Worm (Caenorhabditis elegans): ENCODE data around the gene smrc-1.

Gene smrc-1

ce11 chrIII:6399424-6399823, 8.7 kb downstream of the smrc-1 start:
- TF ChIP-seq crh-2 (tag; optimal IDR thresholded peaks at IDR 0.05), result no peak
- no peak for TF ChIP-seq lin-13 (GFP tag; optimal IDR thresholded peaks at IDR 0.05)
- TF ChIP-seq nhr-12 (tag; optimal IDR thresholded peaks at IDR 0.05), result no peak
- TF ChIP-seq unc-55 (GFP tag; optimal IDR thresholded peaks at IDR 0.05), result no peak
- TF ChIP-seq peb-1 (tag; optimal IDR thresholded peaks at IDR 0.05), result no peak
- TF ChIP-seq ZK546.5 (tag; optimal IDR thresholded peaks at IDR 0.05), result no peak
- TF ChIP-seq nhr-77 (tag; optimal IDR thresholded peaks at IDR 0.05), result no peak
- TF ChIP-seq elt-3 (tag; optimal IDR thresholded peaks at IDR 0.05), result no peak
- no peak for TF ChIP-seq snpc-4 (tag; optimal IDR thresholded peaks at IDR 0.05)
- TF ChIP-seq nhr-25 (tag; optimal IDR thresholded peaks at IDR 0.05), result no peak
- no peak for TF ChIP-seq mbf-1 (tag; optimal IDR thresholded peaks at IDR 0.05)
- TF ChIP-seq egl-27 (tag; optimal IDR thresholded peaks at IDR 0.05), result no peak
- TF ChIP-seq nhr-6 (tag; optimal IDR thresholded peaks at IDR 0.05), result no peak
- no peak for TF ChIP-seq nhr-11 (tag; optimal IDR thresholded peaks at IDR 0.05)
- TF ChIP-seq ceh-16 (tag; optimal IDR thresholded peaks at IDR 0.05), result no peak

ce11 chrIII:6402346-6402745, 11.6 kb downstream of the smrc-1 start:
- TF ChIP-seq crh-2 (tag; optimal IDR thresholded peaks at IDR 0.05) (peak; percentile 97), ztf-4 (tag; optimal IDR thresholded peaks at IDR 0.05) (peak; percentile 37), lsy-2 (tag; optimal IDR thresholded peaks at IDR 0.05) (peak in 1 of 2 experiments; percentile 28), lin-13 (GFP tag; optimal IDR thresholded peaks at IDR 0.05) (peak; percentile 43), C34F6.9 (tag; optimal IDR thresholded peaks at IDR 0.05) (peak; percentile 3), egl-27 (tag; optimal IDR thresholded peaks at IDR 0.05) (no peak), sma-9 (GFP tag; optimal IDR thresholded peaks at IDR 0.05) (peak; percentile 68), sma-9 (tag; optimal IDR thresholded peaks at IDR 0.05) (no peak), nhr-10 (tag; optimal IDR thresholded peaks at IDR 0.05) (no peak), nhr-6 (tag; optimal IDR thresholded peaks at IDR 0.05) (peak; percentile 15), F13H6.1 (tag; optimal IDR thresholded peaks at IDR 0.05) (peak; percentile 78), nhr-129 (tag; optimal IDR thresholded peaks at IDR 0.05) (peak; percentile 72)

- TF ChIP-seq nhr-129 (tag; optimal IDR thresholded peaks at IDR 0.05) (no peak), dmd-4 (tag; optimal IDR thresholded peaks at IDR 0.05) (no peak), gmeb-1 (tag; optimal IDR thresholded peaks at IDR 0.05) (no peak), Y55F3AM.14 (GFP tag; optimal IDR thresholded peaks at IDR 0.05) (no peak), mbf-1 (tag; optimal IDR thresholded peaks at IDR 0.05) (no peak), ZK546.5 (tag; optimal IDR thresholded peaks at IDR 0.05) (no peak), alr-1 (tag; optimal IDR thresholded peaks at IDR 0.05) (no peak), ztf-4 (tag; optimal IDR thresholded peaks at IDR 0.05) (no peak), nhr-23 (tag; optimal IDR thresholded peaks at IDR 0.05) (no peak), crh-2 (tag; optimal IDR thresholded peaks at IDR 0.05) (no peak), nhr-21 (tag; optimal IDR thresholded peaks at IDR 0.05) (no peak), blmp-1 (tag; optimal IDR thresholded peaks at IDR 0.05; ENCODE audit: insufficient read depth) (no peak), lin-13 (GFP tag; optimal IDR thresholded peaks at IDR 0.05) (no peak), skn-1 (tag; optimal IDR thresholded peaks at IDR 0.05) (no peak), mab-5 (tag; optimal IDR thresholded peaks at IDR 0.05) (no peak), nhr-11 (tag; optimal IDR thresholded peaks at IDR 0.05) (no peak), unc-55 (GFP tag; optimal IDR thresholded peaks at IDR 0.05) (no peak), lin-11 (tag; optimal IDR thresholded peaks at IDR 0.05) (no peak), sma-3 (GFP tag; optimal IDR thresholded peaks at IDR 0.05) (no peak)
Observed at ce11 chrIII:6402810-6403209, 12.1 kb downstream of the smrc-1 start.

- TF ChIP-seq F13H6.1 (tag; optimal IDR thresholded peaks at IDR 0.05) (peak; percentile 58), lin-39 (tag; optimal IDR thresholded peaks at IDR 0.05) (peak; percentile 13), mab-5 (tag; optimal IDR thresholded peaks at IDR 0.05) (peak; percentile 37), lsy-2 (tag; optimal IDR thresholded peaks at IDR 0.05) (peak in 1 of 2 experiments; percentile 47), sma-9 (GFP tag; optimal IDR thresholded peaks at IDR 0.05) (peak; percentile 30), sma-9 (tag; optimal IDR thresholded peaks at IDR 0.05) (no peak), blmp-1 (tag; optimal IDR thresholded peaks at IDR 0.05; ENCODE audit: insufficient read depth) (no peak), lin-13 (GFP tag; optimal IDR thresholded peaks at IDR 0.05) (peak; percentile 3), peb-1 (tag; optimal IDR thresholded peaks at IDR 0.05) (no peak), C34F6.9 (tag; optimal IDR thresholded peaks at IDR 0.05) (peak; percentile 10), nhr-129 (tag; optimal IDR thresholded peaks at IDR 0.05) (peak; percentile 41), ztf-4 (tag; optimal IDR thresholded peaks at IDR 0.05) (peak; percentile 44)
Observed at ce11 chrIII:6405121-6405520, 14.4 kb downstream of the smrc-1 start.
